Worm (Caenorhabditis elegans) whole organism, mixed stage, embryonic: ENCODE data around the gene mth-2.
A peak's percentile ranks its signal among the peaks of the same experiment; 100 is the strongest.

Experiments used
- M03D4.4 ChIP-seq: sonication (generic microtip); optimal IDR thresholded peaks from 2 replicates; lab custom pipeline; 2017; ENCODE audit warnings: mild to moderate bottlenecking, missing genetic modification characterization, missing compliant biosample characterization
- bed-3 ChIP-seq: fragments of 200-800 bp; sonication (Bioruptor generic); optimal IDR thresholded peaks from 3 replicates; lab custom pipeline; 2018; ENCODE audit warnings: mild to moderate bottlenecking, missing genetic modification characterization, moderate library complexity, missing compliant biosample characterization
- blmp-1 ChIP-seq: fragments of 150-350 bp; optimal IDR thresholded peaks from 2 replicates; lab custom pipeline; 2014; ENCODE audit warnings: missing biosample characterization, missing genetic modification characterization
- ceh-39 ChIP-seq: fragments of 150-350 bp; optimal IDR thresholded peaks from 2 replicates; lab custom pipeline; 2014; ENCODE audit warnings: missing biosample characterization, missing genetic modification characterization
- ceh-43 ChIP-seq: fragments of 200-800 bp; sonication (Bioruptor generic); optimal IDR thresholded peaks from 2 replicates; lab custom pipeline; 2018; ENCODE audit warnings: mild to moderate bottlenecking, missing genetic modification characterization, moderate library complexity, missing compliant biosample characterization
- ceh-83 ChIP-seq: fragments of 200-800 bp; sonication (Bioruptor generic); optimal IDR thresholded peaks from 2 replicates; lab custom pipeline; 2018; ENCODE audit warnings: mild to moderate bottlenecking, missing genetic modification characterization, missing compliant biosample characterization
- ces-1 ChIP-seq: fragments of 150-350 bp; optimal IDR thresholded peaks from 2 replicates; lab custom pipeline; 2014; ENCODE audit warnings: missing biosample characterization, missing genetic modification reagents, missing genetic modification characterization
- cnd-1 ChIP-seq: fragments of 200-800 bp; sonication (Bioruptor generic); optimal IDR thresholded peaks from 2 replicates; lab custom pipeline; 2018; ENCODE audit warnings: mild to moderate bottlenecking, missing genetic modification characterization, missing compliant biosample characterization
- drap-1 ChIP-seq: fragments of 200-800 bp; sonication (Bioruptor generic); optimal IDR thresholded peaks from 3 replicates; lab custom pipeline; 2018; ENCODE audit warnings: mild to moderate bottlenecking, missing genetic modification characterization, missing compliant biosample characterization
- elt-1 ChIP-seq: sonication (generic microtip); optimal IDR thresholded peaks from 2 replicates; lab custom pipeline; 2017; ENCODE audit warnings: missing genetic modification characterization, mild to moderate bottlenecking, missing compliant biosample characterization, antibody characterized with exemption, moderate library complexity, borderline replicate concordance; ENCODE audit not compliant: insufficient read depth
- elt-3 ChIP-seq: fragments of 150-350 bp; optimal IDR thresholded peaks from 2 replicates; lab custom pipeline; 2014; ENCODE audit warnings: missing biosample characterization, missing genetic modification characterization
- flh-1 ChIP-seq: fragments of 200-800 bp; sonication (Bioruptor generic); optimal IDR thresholded peaks from 2 replicates; lab custom pipeline; 2018; ENCODE audit warnings: mild to moderate bottlenecking, missing genetic modification characterization, moderate library complexity, missing compliant biosample characterization
- ham-2 ChIP-seq: fragments of 200-800 bp; sonication (Bioruptor generic); optimal IDR thresholded peaks from 2 replicates; lab custom pipeline; 2018; ENCODE audit warnings: mild to moderate bottlenecking, missing genetic modification characterization, missing compliant biosample characterization
- hlh-1 ChIP-seq: fragments of 150-350 bp; optimal IDR thresholded peaks from 2 replicates; lab custom pipeline; 2014; ENCODE audit warnings: missing biosample characterization, missing genetic modification reagents, missing genetic modification characterization
- lin-13 ChIP-seq: fragments of 150-350 bp; optimal IDR thresholded peaks from 2 replicates; lab custom pipeline; 2014; ENCODE audit warnings: missing biosample characterization, missing genetic modification characterization
- lin-32 ChIP-seq: fragments of 200-800 bp; sonication (Bioruptor generic); optimal IDR thresholded peaks from 2 replicates; lab custom pipeline; 2018; ENCODE audit warnings: mild to moderate bottlenecking, missing genetic modification characterization, missing compliant biosample characterization
- lsy-2 ChIP-seq: fragments of 150-350 bp; optimal IDR thresholded peaks from 2 replicates; lab custom pipeline; 2014; ENCODE audit warnings: missing biosample characterization, missing genetic modification characterization
- mab-5 ChIP-seq: fragments of 150-350 bp; optimal IDR thresholded peaks from 2 replicates; lab custom pipeline; 2014; ENCODE audit warnings: missing biosample characterization, missing genetic modification characterization
- mep-1 ChIP-seq: fragments of 150-350 bp; optimal IDR thresholded peaks from 2 replicates; lab custom pipeline; 2017; ENCODE audit warnings: missing biosample characterization, missing genetic modification reagents, missing genetic modification characterization, inconsistent platforms
- mls-2 ChIP-seq: sonication (generic microtip); optimal IDR thresholded peaks from 2 replicates; lab custom pipeline; 2016; ENCODE audit warnings: mild to moderate bottlenecking, missing genetic modification characterization, moderate library complexity, missing compliant biosample characterization
- nhr-12 ChIP-seq: fragments of 150-350 bp; optimal IDR thresholded peaks from 2 replicates; lab custom pipeline; 2014; ENCODE audit warnings: missing biosample characterization, missing genetic modification characterization
- nhr-2 ChIP-seq: fragments of 150-350 bp; optimal IDR thresholded peaks from 2 replicates; lab custom pipeline; 2014; ENCODE audit warnings: missing biosample characterization, missing genetic modification characterization
- nhr-237 ChIP-seq: fragments of 150-350 bp; optimal IDR thresholded peaks from 2 replicates; lab custom pipeline; 2014; ENCODE audit warnings: missing biosample characterization, missing genetic modification characterization
- nhr-28 ChIP-seq: fragments of 150-350 bp; optimal IDR thresholded peaks from 2 replicates; lab custom pipeline; 2014; ENCODE audit warnings: missing biosample characterization, missing genetic modification characterization
- nhr-76 ChIP-seq: sonication (generic microtip); optimal IDR thresholded peaks from 2 replicates; lab custom pipeline; 2017; ENCODE audit warnings: missing biosample characterization, missing genetic modification characterization
- pha-4 ChIP-seq: fragments of 150-350 bp; optimal IDR thresholded peaks from 2 replicates; lab custom pipeline; 2018; ENCODE audit warnings: missing biosample characterization, missing genetic modification reagents, missing genetic modification characterization
- sem-2 ChIP-seq: fragments of 200-800 bp; sonication (Bioruptor generic); optimal IDR thresholded peaks from 2 replicates; lab custom pipeline; 2018; ENCODE audit warnings: mild to moderate bottlenecking, missing genetic modification characterization, missing compliant biosample characterization
- snpc-4 ChIP-seq: fragments of 150-350 bp; optimal IDR thresholded peaks from 2 replicates; lab custom pipeline; 2014; ENCODE audit warnings: missing biosample characterization, missing genetic modification characterization
- sptf-1 ChIP-seq: sonication (generic microtip); optimal IDR thresholded peaks from 2 replicates; lab custom pipeline; 2017; ENCODE audit warnings: mild to moderate bottlenecking, missing genetic modification characterization, moderate library complexity, missing compliant biosample characterization
- tbx-8 ChIP-seq: fragments of 200-800 bp; sonication (Bioruptor generic); optimal IDR thresholded peaks from 2 replicates; lab custom pipeline; 2018; ENCODE audit warnings: mild to moderate bottlenecking, missing genetic modification characterization, moderate library complexity, missing compliant biosample characterization
- unc-120 ChIP-seq: sonication (generic microtip); optimal IDR thresholded peaks from 2 replicates; lab custom pipeline; 2017; ENCODE audit warnings: missing genetic modification characterization, missing compliant biosample characterization; ENCODE audit not compliant: poor library complexity, severe bottlenecking
- unc-39 ChIP-seq: fragments of 150-350 bp; optimal IDR thresholded peaks from 2 replicates; lab custom pipeline; 2014; ENCODE audit warnings: missing biosample characterization, missing genetic modification characterization
- unc-62 ChIP-seq: fragments of 150-350 bp; optimal IDR thresholded peaks from 2 replicates; lab custom pipeline; 2014; ENCODE audit warnings: missing biosample characterization, missing genetic modification reagents, missing genetic modification characterization
- zip-8 ChIP-seq: fragments of 150-350 bp; optimal IDR thresholded peaks from 2 replicates; lab custom pipeline; 2014; ENCODE audit warnings: missing biosample characterization, missing genetic modification characterization
- ztf-11 ChIP-seq: fragments of 150-350 bp; optimal IDR thresholded peaks from 2 replicates; lab custom pipeline; 2014; ENCODE audit warnings: missing biosample characterization, missing genetic modification characterization

mth-2 gene

DNA sequence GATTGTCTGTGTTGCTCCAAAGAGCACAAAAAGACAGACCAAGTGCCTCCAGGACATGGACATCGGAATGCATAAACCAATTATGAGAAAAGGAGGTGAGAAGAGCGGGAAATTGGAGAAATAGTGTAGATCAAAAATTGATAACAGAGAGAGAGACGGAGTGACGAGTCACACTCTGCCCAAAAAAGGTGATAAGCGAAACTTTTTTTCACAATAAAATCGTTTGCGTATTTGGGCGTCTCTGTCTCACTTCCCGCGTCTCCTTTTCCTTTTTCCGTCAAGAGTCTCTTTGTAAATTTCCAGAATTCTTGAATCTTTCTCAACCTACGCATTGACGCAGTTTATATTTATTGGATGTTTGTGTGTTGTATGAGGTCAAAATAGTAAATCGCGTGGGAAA is at the start of gene mth-2:
Gene mth-2 (minus strand): TSS at position 188 of the 400 bp plus-strand sequence.
- TF ChIP-seq elt-1 (tag; lab: Kevin White, UChicago) = no peak
- TF ChIP-seq ces-1 (GFP tag; lab: Kevin White, UChicago) = no peak
- no peak for TF ChIP-seq lsy-2 (tag; lab: Kevin White, UChicago)
- TF ChIP-seq nhr-237 (tag; lab: Kevin White, UChicago) = no peak
- TF ChIP-seq mls-2 (tag; lab: Kevin White, UChicago) = no peak
- no peak for TF ChIP-seq elt-3 (tag; lab: Kevin White, UChicago)
- no peak for TF ChIP-seq hlh-1 (tag; lab: Kevin White, UChicago)
- TF ChIP-seq nhr-2 (tag; lab: Kevin White, UChicago) = no peak
- TF ChIP-seq tbx-8 (GFP tag; lab: Kevin White, UChicago) = no peak
- no peak for TF ChIP-seq ceh-39 (tag; lab: Kevin White, UChicago)
- TF ChIP-seq ham-2 = no peak
- TF ChIP-seq nhr-28 = no peak
- no peak for TF ChIP-seq blmp-1 (tag; lab: Kevin White, UChicago)
- no peak for TF ChIP-seq bed-3 (GFP tag; lab: Kevin White, UChicago)
- TF ChIP-seq ztf-11 (tag; lab: Kevin White, UChicago) = no peak

ce11 chrII:4238963-4239362 is 44.8 kb upstream of the mth-2 start:
- TF ChIP-seq elt-1 (tag; lab: Kevin White, UChicago) (no peak), nhr-76 (tag; lab: Kevin White, UChicago) (no peak), M03D4.4 (tag; lab: Kevin White, UChicago) (no peak), tbx-8 (GFP tag; lab: Kevin White, UChicago) (no peak), ceh-39 (tag; lab: Kevin White, UChicago) (no peak)

DNA sequence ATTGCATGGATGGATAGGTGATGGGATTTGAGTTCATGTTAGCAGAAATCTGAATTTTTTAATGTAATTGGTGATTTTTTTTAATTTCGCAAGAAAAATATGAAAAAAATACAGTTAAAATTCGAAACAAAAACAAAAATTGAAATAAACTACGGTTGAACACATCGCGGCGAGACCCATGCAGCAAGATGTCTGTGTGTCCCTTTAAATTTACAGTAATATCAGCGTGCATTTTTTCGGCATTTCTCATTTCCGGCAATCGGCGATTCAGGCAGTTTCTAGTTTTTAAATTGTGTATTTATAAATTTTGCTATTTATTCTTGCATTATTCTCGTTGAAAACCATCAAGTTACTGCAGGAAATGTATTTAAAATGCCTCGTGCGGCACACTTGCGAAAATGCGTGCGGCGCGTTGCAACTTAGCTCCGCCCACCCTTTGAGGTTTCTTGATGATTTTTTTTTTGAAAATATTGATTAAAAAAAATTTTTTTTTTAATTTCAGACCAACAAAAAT is 43.6 kb upstream of the mth-2 start, which contains the start of the genes fbxc-44 and C16A11.2:
Gene fbxc-44 (minus strand): TSS at position 51 of the 514 bp plus-strand sequence.
Gene C16A11.2 (plus strand): TSS at position 503 of the 514 bp plus-strand sequence.
- TF ChIP-seq nhr-76 (tag; lab: Kevin White, UChicago) = no peak
- TF ChIP-seq lsy-2 (tag; lab: Kevin White, UChicago) = peak; percentile 58
- peak; percentile 76 for TF ChIP-seq ceh-83 (GFP tag; lab: Kevin White, UChicago)
- peak; percentile 12 for TF ChIP-seq elt-1 (tag; lab: Kevin White, UChicago)
- TF ChIP-seq blmp-1 (tag; lab: Kevin White, UChicago) = peak; percentile 21
- peak; percentile 69 for TF ChIP-seq mep-1 (tag; lab: Kevin White, UChicago)
- peak; percentile 40 for TF ChIP-seq hlh-1 (tag; lab: Kevin White, UChicago)
- no peak for TF ChIP-seq ceh-39 (tag; lab: Kevin White, UChicago)
- peak; percentile 27 for TF ChIP-seq lin-13
- no peak for TF ChIP-seq nhr-12 (tag; lab: Kevin White, UChicago)
- peak; percentile 85 for TF ChIP-seq M03D4.4 (tag; lab: Kevin White, UChicago)
- no peak for TF ChIP-seq flh-1 (GFP tag; lab: Kevin White, UChicago)
- peak; percentile 60 for TF ChIP-seq bed-3 (GFP tag; lab: Kevin White, UChicago)
- no peak for TF ChIP-seq nhr-237 (tag; lab: Kevin White, UChicago)
- TF ChIP-seq pha-4 (tag; lab: Kevin White, UChicago) = no peak
- TF ChIP-seq ces-1 (GFP tag; lab: Kevin White, UChicago) = no peak
- TF ChIP-seq unc-39 = no peak
- peak; percentile 89 for TF ChIP-seq sptf-1 (tag; lab: Kevin White, UChicago)
- TF ChIP-seq sem-2 (GFP tag; lab: Kevin White, UChicago) = peak; percentile 15
- TF ChIP-seq mls-2 (tag; lab: Kevin White, UChicago) = peak; percentile 69
- no peak for TF ChIP-seq unc-62 (GFP tag; lab: Kevin White, UChicago)
- TF ChIP-seq drap-1 (GFP tag; lab: Kevin White, UChicago) = peak; percentile 49
- peak; percentile 54 for TF ChIP-seq cnd-1 (tag; lab: Kevin White, UChicago)
- TF ChIP-seq elt-3 (tag; lab: Kevin White, UChicago) = no peak
- peak; percentile 54 for TF ChIP-seq ztf-11 (tag; lab: Kevin White, UChicago)
- no peak for TF ChIP-seq nhr-28
- no peak for TF ChIP-seq tbx-8 (GFP tag; lab: Kevin White, UChicago)
- TF ChIP-seq lin-32 = peak; percentile 0
- no peak for TF ChIP-seq snpc-4 (tag; lab: Kevin White, UChicago)
- TF ChIP-seq zip-8 (tag; lab: Kevin White, UChicago) = no peak
- peak; percentile 40 for TF ChIP-seq ham-2
- TF ChIP-seq unc-120 (tag; lab: Kevin White, UChicago) = peak; percentile 29
- TF ChIP-seq mab-5 (tag; lab: Kevin White, UChicago) = peak; percentile 55
- TF ChIP-seq ceh-43 (GFP tag; lab: Kevin White, UChicago) = peak; percentile 76
- no peak for TF ChIP-seq nhr-2 (tag; lab: Kevin White, UChicago)
